Worm (Caenorhabditis elegans) whole organism, L3 larva: ENCODE results near the gene T07D3.2.
"Not testable (repeated sequence)": the region's sequence is repeated elsewhere in the genome, so short reads cannot be mapped to it uniquely, and the experiment has no call there.

ENCODE experiments used
- R02D3.7 ChIP-seq: fragments of 150-350 bp; optimal IDR thresholded peaks from 2 replicates; lab custom pipeline; 2014; ENCODE audit warnings: missing biosample characterization, missing genetic modification characterization
- ZK546.5 ChIP-seq: sonication (generic microtip); optimal IDR thresholded peaks from 2 replicates; lab custom pipeline; 2017; ENCODE audit warnings: missing biosample characterization, missing genetic modification characterization
- ceh-28 ChIP-seq: fragments of 150-350 bp; optimal IDR thresholded peaks from 2 replicates; lab custom pipeline; 2014; ENCODE audit warnings: missing biosample characterization, missing genetic modification reagents, missing genetic modification characterization
- ceh-82 ChIP-seq: fragments of 150-350 bp; optimal IDR thresholded peaks from 2 replicates; lab custom pipeline; 2014; ENCODE audit warnings: missing biosample characterization, missing genetic modification characterization
- ceh-9 ChIP-seq: sonication (generic microtip); optimal IDR thresholded peaks from 2 replicates; lab custom pipeline; 2018; ENCODE audit warnings: missing biosample characterization, missing genetic modification characterization
- egl-27 ChIP-seq: sonication (generic microtip); optimal IDR thresholded peaks from 4 replicates; lab custom pipeline; 2017; ENCODE audit warnings: missing biosample characterization, missing genetic modification reagents, missing genetic modification characterization
- elt-2 ChIP-seq: sonication (generic microtip); optimal IDR thresholded peaks from 2 replicates; lab custom pipeline; 2016; ENCODE audit warnings: missing genetic modification reagents, mild to moderate bottlenecking, missing genetic modification characterization, missing compliant biosample characterization
- elt-3 ChIP-seq, 3 experiments: fragments of 150-350 bp in 1 of 3; sonication (generic microtip) in 2 of 3; optimal IDR thresholded peaks; 2 replicates in 2 of 3; 4 replicates in 1 of 3; lab custom pipeline; 2014 to 2017; ENCODE audit warnings: missing biosample characterization in 3 of 3, missing genetic modification characterization in 3 of 3
- eor-1 ChIP-seq, 2 experiments: fragments of 150-350 bp; optimal IDR thresholded peaks; 2 replicates each; lab custom pipeline; 2014 to 2018; ENCODE audit warnings: missing biosample characterization in 2 of 2, missing genetic modification characterization in 2 of 2
- fkh-10 ChIP-seq: sonication (generic microtip); optimal IDR thresholded peaks from 2 replicates; lab custom pipeline; 2017; ENCODE audit warnings: missing biosample characterization, missing genetic modification reagents, missing genetic modification characterization
- fkh-2 ChIP-seq: fragments of 150-350 bp; optimal IDR thresholded peaks from 2 replicates; lab custom pipeline; 2014; ENCODE audit warnings: missing biosample characterization, missing genetic modification reagents, missing genetic modification characterization
- hmg-11 ChIP-seq: sonication (generic microtip); optimal IDR thresholded peaks from 2 replicates; lab custom pipeline; 2016; ENCODE audit warnings: missing genetic modification characterization, missing compliant biosample characterization
- jun-1 ChIP-seq: fragments of 150-350 bp; optimal IDR thresholded peaks from 2 replicates; lab custom pipeline; 2014; ENCODE audit warnings: missing biosample characterization, missing genetic modification reagents, missing genetic modification characterization
- lsy-12 ChIP-seq: sonication (generic microtip); optimal IDR thresholded peaks from 2 replicates; lab custom pipeline; 2016; ENCODE audit warnings: mild to moderate bottlenecking, missing genetic modification characterization, missing compliant biosample characterization
- mdl-1 ChIP-seq: fragments of 150-350 bp; optimal IDR thresholded peaks from 2 replicates; lab custom pipeline; 2014; ENCODE audit warnings: missing biosample characterization, missing genetic modification characterization
- mml-1 ChIP-seq: fragments of 150-350 bp; sonication (generic microtip); optimal IDR thresholded peaks from 3 replicates; lab custom pipeline; 2014; ENCODE audit warnings: missing biosample characterization, missing genetic modification characterization
- nfya-1 ChIP-seq: sonication (generic microtip); optimal IDR thresholded peaks from 2 replicates; lab custom pipeline; 2017; ENCODE audit warnings: missing genetic modification characterization, mild to moderate bottlenecking, missing compliant biosample characterization, antibody characterized with exemption, moderate library complexity; ENCODE audit not compliant: insufficient read depth
- nhr-12 ChIP-seq: fragments of 150-350 bp; optimal IDR thresholded peaks from 2 replicates; lab custom pipeline; 2014; ENCODE audit warnings: missing biosample characterization, missing genetic modification characterization
- nhr-23 ChIP-seq: fragments of 150-350 bp; optimal IDR thresholded peaks from 2 replicates; lab custom pipeline; 2014; ENCODE audit warnings: missing biosample characterization, missing genetic modification reagents, missing genetic modification characterization
- nhr-237 ChIP-seq: fragments of 150-350 bp; optimal IDR thresholded peaks from 2 replicates; lab custom pipeline; 2014; ENCODE audit warnings: missing biosample characterization, missing genetic modification characterization
- nhr-25 ChIP-seq: sonication (generic microtip); optimal IDR thresholded peaks from 2 replicates; lab custom pipeline; 2017; ENCODE audit warnings: missing biosample characterization, missing genetic modification characterization
- nhr-28 ChIP-seq: fragments of 150-350 bp; optimal IDR thresholded peaks from 2 replicates; lab custom pipeline; 2014; ENCODE audit warnings: missing biosample characterization, missing genetic modification characterization
- nhr-43 ChIP-seq: sonication (generic microtip); optimal IDR thresholded peaks from 2 replicates; lab custom pipeline; 2016; ENCODE audit warnings: mild to moderate bottlenecking, missing genetic modification characterization, missing compliant biosample characterization; ENCODE audit not compliant: poor library complexity, severe bottlenecking
- nhr-67 ChIP-seq: fragments of 150-350 bp; optimal IDR thresholded peaks from 2 replicates; lab custom pipeline; 2014; ENCODE audit warnings: missing biosample characterization, missing genetic modification characterization
- nhr-76 ChIP-seq: fragments of 150-350 bp; sonication (generic microtip); optimal IDR thresholded peaks from 5 replicates; lab custom pipeline; 2014; ENCODE audit warnings: missing biosample characterization, missing genetic modification characterization
- nhr-77 ChIP-seq: fragments of 150-350 bp; optimal IDR thresholded peaks from 2 replicates; lab custom pipeline; 2014; ENCODE audit warnings: missing biosample characterization, missing genetic modification characterization
- pha-4 ChIP-seq: fragments of 150-350 bp; optimal IDR thresholded peaks from 2 replicates; lab custom pipeline; 2014; ENCODE audit warnings: missing biosample characterization, missing genetic modification reagents, missing genetic modification characterization
- pqm-1 ChIP-seq: fragments of 150-350 bp; optimal IDR thresholded peaks from 2 replicates; lab custom pipeline; 2017; ENCODE audit warnings: missing biosample characterization, missing genetic modification characterization, inconsistent platforms
- skn-1 ChIP-seq: fragments of 150-350 bp; optimal IDR thresholded peaks from 2 replicates; lab custom pipeline; 2014; ENCODE audit warnings: missing biosample characterization, missing genetic modification characterization
- snpc-4 ChIP-seq: fragments of 150-350 bp; optimal IDR thresholded peaks from 2 replicates; lab custom pipeline; 2014; ENCODE audit warnings: missing biosample characterization, missing genetic modification characterization
- tbx-2 ChIP-seq: sonication (generic microtip); optimal IDR thresholded peaks from 2 replicates; lab custom pipeline; 2016; ENCODE audit warnings: mild to moderate bottlenecking, missing genetic modification characterization, missing compliant biosample characterization
- unc-39 ChIP-seq: sonication (generic microtip); optimal IDR thresholded peaks from 4 replicates; lab custom pipeline; 2017; ENCODE audit warnings: missing biosample characterization, missing genetic modification characterization
- zag-1 ChIP-seq: fragments of 150-350 bp; optimal IDR thresholded peaks from 2 replicates; lab custom pipeline; 2014; ENCODE audit warnings: missing biosample characterization, missing genetic modification characterization
- ztf-11 ChIP-seq: fragments of 150-350 bp; optimal IDR thresholded peaks from 2 replicates; lab custom pipeline; 2014; ENCODE audit warnings: missing biosample characterization, missing genetic modification characterization
- ztf-4 ChIP-seq: fragments of 150-350 bp; optimal IDR thresholded peaks from 2 replicates; lab custom pipeline; 2014; ENCODE audit warnings: missing biosample characterization, missing genetic modification characterization

The T07D3.2 gene

DNA sequence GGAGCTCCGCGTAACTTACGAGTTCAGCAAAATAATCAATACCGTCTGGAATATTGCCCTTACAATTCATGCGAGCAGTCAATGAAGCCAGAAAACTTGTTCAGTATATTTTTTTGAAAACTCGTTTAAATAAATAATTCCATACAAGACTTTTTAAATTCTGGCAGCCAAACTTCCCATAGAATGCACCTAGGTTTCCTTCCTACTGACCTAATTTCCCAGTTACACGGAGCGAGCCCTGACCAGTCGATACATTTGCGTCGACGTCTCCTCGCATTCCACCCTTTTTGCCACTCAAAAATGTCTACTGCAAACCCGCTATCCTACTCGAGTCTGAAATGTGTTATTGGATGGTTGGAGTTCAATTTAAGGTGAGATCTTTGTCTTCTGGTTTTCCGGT is 15.6 kb downstream of the T07D3.2 start, which contains the start of gene fbxc-30:
Gene fbxc-30, plus strand, starts transcription at position 301 of the 400 bp plus-strand sequence.
- TF ChIP-seq eor-1 (tag; optimal IDR thresholded peaks at IDR 0.05; lab: Kevin White, UChicago) (no peak), ztf-4 (tag; lab: Kevin White, UChicago) (no peak), pqm-1 (tag; lab: Kevin White, UChicago) (no peak), nhr-28 (tag; lab: Kevin White, UChicago) (no peak), unc-39 (no peak)

DNA sequence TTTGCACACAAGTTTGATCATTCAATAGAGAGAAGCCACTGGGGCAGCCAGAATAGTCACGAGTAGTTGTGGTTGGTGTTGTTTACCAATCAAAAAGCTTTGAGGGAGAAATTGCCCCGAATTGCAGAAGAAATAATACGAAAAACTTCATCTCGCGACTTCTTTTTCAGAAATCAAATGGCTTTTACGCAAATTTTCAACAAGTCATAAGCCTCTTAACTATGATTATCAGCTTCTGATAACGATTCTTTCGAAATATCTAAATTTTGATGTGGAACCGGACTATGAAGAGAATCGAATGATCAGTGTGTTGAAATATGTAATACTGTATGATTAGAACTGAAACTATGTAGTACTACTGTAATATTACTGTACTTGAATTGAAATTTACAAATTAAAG is 18.6 kb downstream of the T07D3.2 start:
- no peak for TF ChIP-seq unc-39
- TF ChIP-seq ceh-28 (tag; lab: Kevin White, UChicago): no peak
- TF ChIP-seq elt-2 (tag; lab: Kevin White, UChicago): peak; percentile 52
- no peak for TF ChIP-seq lsy-12
- no peak for TF ChIP-seq fkh-10 (GFP tag; lab: Kevin White, UChicago)

DNA sequence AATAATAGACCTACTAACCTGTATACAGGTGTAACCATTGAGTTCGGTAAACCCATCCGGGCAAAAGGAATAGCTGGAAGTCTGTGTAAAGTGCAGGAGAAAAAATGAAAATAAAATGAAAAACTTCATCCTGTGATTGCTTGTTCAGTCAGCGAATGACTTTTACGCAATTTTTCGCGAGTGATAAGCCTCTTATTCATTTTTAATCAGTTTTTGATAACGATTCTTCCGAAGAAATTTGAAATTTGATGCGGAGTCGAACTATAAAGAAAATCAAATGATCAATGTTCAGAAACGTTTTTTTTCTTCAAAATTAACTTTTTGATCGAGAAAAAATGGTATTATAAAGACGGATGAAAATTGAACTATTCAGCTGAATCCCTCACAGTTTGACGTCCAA is 21.0 kb downstream of the T07D3.2 start:
- no peak for TF ChIP-seq elt-3 (tag; optimal IDR thresholded peaks at IDR 0.05; lab: Kevin White, UChicago)
- TF ChIP-seq pqm-1 (tag; lab: Kevin White, UChicago): peak; percentile 39
- peak; percentile 84 for TF ChIP-seq elt-2 (tag; lab: Kevin White, UChicago)

DNA sequence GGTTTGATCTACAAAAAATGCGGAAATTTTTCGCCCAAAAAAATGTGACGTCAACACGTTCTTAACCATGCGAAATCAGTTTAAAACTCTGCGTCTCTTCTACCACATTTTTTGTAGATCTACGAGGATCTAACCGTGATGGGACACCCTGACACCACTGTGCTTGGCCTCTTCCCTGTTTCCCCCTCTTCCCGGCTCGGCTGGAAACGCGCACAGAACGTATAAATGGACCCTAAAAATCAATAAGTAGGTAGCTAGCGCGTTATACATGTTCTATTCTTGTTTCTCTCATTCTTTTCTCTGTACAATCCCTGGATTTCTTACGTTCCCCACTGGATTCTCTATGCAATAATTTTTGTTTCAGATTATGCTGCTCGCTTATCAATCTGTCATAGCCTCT is 21.8 kb downstream of the T07D3.2 start, which contains the start of gene fbxc-28:
Gene fbxc-28, plus strand, starts transcription at position 301 of the 400 bp plus-strand sequence.
- TF ChIP-seq ceh-9 (tag; lab: Kevin White, UChicago) (no peak), mdl-1 (no peak), unc-39 (no peak), R02D3.7 (tag; lab: Kevin White, UChicago) (no peak), elt-2 (tag; lab: Kevin White, UChicago) (no peak), fkh-10 (GFP tag; lab: Kevin White, UChicago) (no peak), nhr-12 (no peak), nfya-1 (tag; lab: Kevin White, UChicago) (no peak), mml-1 (no peak), nhr-43 (tag; lab: Kevin White, UChicago) (no peak), nhr-76 (no peak)
- TF ChIP-seq, all 47 proteins: peak for 0

DNA sequence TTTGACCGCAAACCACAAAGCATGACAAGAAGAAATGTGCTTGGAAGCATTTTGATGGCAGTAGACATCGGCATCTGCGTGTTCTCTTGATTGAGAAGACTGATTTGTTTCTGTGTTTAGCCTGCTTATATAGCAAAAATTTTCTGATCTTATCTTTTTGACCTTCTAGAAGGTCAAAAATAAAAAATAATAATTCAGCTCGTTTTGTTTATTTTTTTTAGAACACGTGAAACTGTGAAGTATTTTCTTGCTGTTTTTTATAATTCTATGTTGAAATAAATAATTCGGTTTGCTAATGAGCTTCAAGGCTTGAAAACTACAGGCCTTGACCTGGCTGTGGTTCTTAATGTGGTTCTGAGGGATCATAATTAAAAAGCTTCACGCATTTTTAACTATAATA is 25.6 kb downstream of the T07D3.2 start, which contains the start of gene R07C3.13:
Gene R07C3.13, minus strand, starts transcription at position 101 of the 400 bp plus-strand sequence.
- TF ChIP-seq jun-1 (tag; lab: Kevin White, UChicago) (no peak), ZK546.5 (tag; lab: Kevin White, UChicago) (no peak), nhr-237 (tag; lab: Kevin White, UChicago) (no peak), nhr-25 (tag; lab: Kevin White, UChicago) (no peak), nhr-23 (tag; lab: Kevin White, UChicago) (no peak), nhr-67 (tag; lab: Kevin White, UChicago) (no peak), ceh-82 (tag; lab: Kevin White, UChicago) (no peak), eor-1 (tag; optimal IDR thresholded peaks at IDR 0.05; lab: Kevin White, UChicago) (no peak), zag-1 (tag; lab: Kevin White, UChicago) (no peak)
- TF ChIP-seq, all 47 proteins: peak for 0

DNA sequence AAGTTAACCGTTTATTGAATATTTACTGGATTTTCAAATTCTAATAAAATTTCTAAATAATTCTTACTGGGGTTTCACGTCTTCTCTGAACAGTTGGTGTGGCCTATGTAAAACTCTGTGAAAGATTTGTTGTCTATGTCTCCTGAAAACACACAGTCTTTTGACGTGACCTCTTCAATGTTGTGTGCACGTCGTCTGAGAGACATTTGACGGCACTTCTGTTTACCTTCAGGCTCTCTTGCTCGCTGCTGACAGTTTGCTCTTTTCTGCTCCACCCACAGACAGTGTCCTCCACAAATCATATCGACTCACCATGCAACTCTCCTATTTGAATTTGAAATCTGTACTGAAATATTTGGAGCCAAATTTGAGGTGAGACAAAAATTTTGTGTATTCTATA is 29.1 kb downstream of the T07D3.2 start, which contains the start of gene fbxc-34:
Gene fbxc-34, plus strand, starts transcription at position 301 of the 400 bp plus-strand sequence.
- not testable (repeated sequence) for TF ChIP-seq snpc-4, nhr-77, pha-4 (tag; lab: Kevin White, UChicago)

DNA sequence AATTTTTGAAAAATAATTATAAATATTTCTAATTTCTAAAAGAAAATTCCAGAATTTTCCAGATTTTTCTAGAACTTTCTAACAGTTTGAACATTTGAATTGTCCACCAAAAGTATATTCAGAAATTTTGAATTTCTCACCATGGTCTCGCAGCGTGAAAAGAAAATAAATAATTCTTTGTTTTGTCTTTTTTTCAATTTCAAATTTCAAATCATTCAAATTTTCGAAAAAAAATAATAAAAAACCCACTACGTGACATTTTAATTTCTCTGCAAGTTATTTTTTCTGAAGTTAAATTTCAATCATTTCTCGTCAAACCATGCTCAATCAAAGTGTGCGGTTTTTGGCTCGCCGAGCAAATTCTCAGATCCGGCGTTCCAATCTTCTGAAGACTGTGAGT is 31.0 kb downstream of the T07D3.2 start, which contains the start of gene acs-15:
Gene acs-15, plus strand, starts transcription at position 301 of the 400 bp plus-strand sequence.
- TF ChIP-seq ceh-9 (tag; lab: Kevin White, UChicago): no peak
- no peak for TF ChIP-seq hmg-11 (tag; lab: Kevin White, UChicago)
- TF ChIP-seq nhr-77 (tag; lab: Kevin White, UChicago): no peak
- TF ChIP-seq fkh-2 (tag; lab: Kevin White, UChicago): no peak
- no peak for TF ChIP-seq snpc-4 (tag; lab: Kevin White, UChicago)
- TF ChIP-seq eor-1 (tag; optimal IDR thresholded peaks at IDR 0.05; lab: Kevin White, UChicago): no peak
- no peak for TF ChIP-seq R02D3.7 (tag; lab: Kevin White, UChicago)
- no peak for TF ChIP-seq nhr-43 (tag; lab: Kevin White, UChicago)
- no peak for TF ChIP-seq tbx-2 (tag; lab: Kevin White, UChicago)
- TF ChIP-seq egl-27: no peak
- TF ChIP-seq nhr-67 (tag; lab: Kevin White, UChicago): no peak
- TF ChIP-seq lsy-12: no peak
- TF ChIP-seq mml-1: no peak
- TF ChIP-seq nfya-1 (tag; lab: Kevin White, UChicago): no peak
- no peak for TF ChIP-seq skn-1 (tag; lab: Kevin White, UChicago)
- TF ChIP-seq unc-39: no peak
- no peak for TF ChIP-seq ztf-11 (tag; lab: Kevin White, UChicago)
